Fruit fly (Drosophila melanogaster): Measurements from ENCODE around the gene CG43400.

The CG43400 gene

dm6 chr2L:8490439-8490838, at the start of gene CG43400:
TSS of gene CG43400 (plus strand) at chr2L:8490739.
- no peak for TF ChIP-seq h (optimal IDR thresholded peaks at IDR 0.05)

dm6 chr2L:8442147-8442546, 48.4 kb upstream of the CG43400 start, which contains the start of gene CG31897:
TSS of gene CG31897 (plus strand) at chr2L:8442447.
- TF ChIP-seq psq (optimal IDR thresholded peaks at IDR 0.05), result no peak

- no peak for TF ChIP-seq ttk (optimal IDR thresholded peaks at IDR 0.05)
Measured at dm6 chr2L:8449358-8449757, 41.2 kb upstream of the CG43400 start, which contains the start of gene Aasdh. TSS of gene Aasdh (minus strand) at chr2L:8449576.

dm6 chr2L:8451497-8451896, 39.0 kb upstream of the CG43400 start:
- TF ChIP-seq psq (optimal IDR thresholded peaks at IDR 0.05) (no peak), Sin3A (optimal IDR thresholded peaks at IDR 0.05) (no peak), ttk (optimal IDR thresholded peaks at IDR 0.05) (no peak), h (optimal IDR thresholded peaks at IDR 0.05) (no peak), insv (optimal IDR thresholded peaks at IDR 0.05) (no peak), Myc (optimal IDR thresholded peaks at IDR 0.05) (no peak)

- TF ChIP-seq ttk (optimal IDR thresholded peaks at IDR 0.05), result no peak
Measured at dm6 chr2L:8461782-8462453, 28.6 kb upstream of the CG43400 start.

- TF ChIP-seq Myc (optimal IDR thresholded peaks at IDR 0.05) (no peak), insv (optimal IDR thresholded peaks at IDR 0.05) (no peak), Sin3A (optimal IDR thresholded peaks at IDR 0.05) (no peak), h (optimal IDR thresholded peaks at IDR 0.05) (no peak), psq (optimal IDR thresholded peaks at IDR 0.05) (no peak), ttk (optimal IDR thresholded peaks at IDR 0.05) (no peak)
Measured at dm6 chr2L:8463144-8464106, 27.1 kb upstream of the CG43400 start, which contains the start of gene Agpat2. TSS of gene Agpat2 (minus strand) at chr2L:8463994.

dm6 chr2L:8464107-8464582, 26.4 kb upstream of the CG43400 start, which contains the start of gene prg:
TSS of gene prg (plus strand) at chr2L:8464488.
- TF ChIP-seq Myc (optimal IDR thresholded peaks at IDR 0.05) (no peak), Sin3A (optimal IDR thresholded peaks at IDR 0.05) (no peak), psq (optimal IDR thresholded peaks at IDR 0.05) (no peak), ttk (optimal IDR thresholded peaks at IDR 0.05) (no peak), h (optimal IDR thresholded peaks at IDR 0.05) (no peak), insv (optimal IDR thresholded peaks at IDR 0.05) (no peak)

dm6 chr2L:8466643-8467042, 23.9 kb upstream of the CG43400 start, which contains the start of gene dachs:
TSS of gene dachs (plus strand) at chr2L:8466817.
- no peak for TF ChIP-seq insv (optimal IDR thresholded peaks at IDR 0.05)

- TF ChIP-seq Sin3A (optimal IDR thresholded peaks at IDR 0.05), result no peak
Measured at dm6 chr2L:8468929-8469681, 21.4 kb upstream of the CG43400 start.

dm6 chr2L:8471667-8472066, 18.9 kb upstream of the CG43400 start:
- TF ChIP-seq ttk (optimal IDR thresholded peaks at IDR 0.05) (no peak), Sin3A (optimal IDR thresholded peaks at IDR 0.05) (no peak), insv (optimal IDR thresholded peaks at IDR 0.05) (no peak), Myc (optimal IDR thresholded peaks at IDR 0.05) (no peak), psq (optimal IDR thresholded peaks at IDR 0.05) (no peak), h (optimal IDR thresholded peaks at IDR 0.05) (no peak)

- TF ChIP-seq h (optimal IDR thresholded peaks at IDR 0.05), result no peak
- TF ChIP-seq Myc (optimal IDR thresholded peaks at IDR 0.05), result no peak
- no peak for TF ChIP-seq Sin3A (optimal IDR thresholded peaks at IDR 0.05)
- no peak for TF ChIP-seq psq (optimal IDR thresholded peaks at IDR 0.05)
- no peak for TF ChIP-seq insv (optimal IDR thresholded peaks at IDR 0.05)
- no peak for TF ChIP-seq ttk (optimal IDR thresholded peaks at IDR 0.05)
Measured at dm6 chr2L:8473448-8473847, 17.1 kb upstream of the CG43400 start.

dm6 chr2L:8477049-8477448, 13.5 kb upstream of the CG43400 start, which contains the start of gene CheA29a:
TSS of gene CheA29a (plus strand) at chr2L:8477349.
- no peak for TF ChIP-seq psq (optimal IDR thresholded peaks at IDR 0.05)
- TF ChIP-seq ttk (optimal IDR thresholded peaks at IDR 0.05), result no peak
- no peak for TF ChIP-seq insv (optimal IDR thresholded peaks at IDR 0.05)
- TF ChIP-seq h (optimal IDR thresholded peaks at IDR 0.05), result no peak
- TF ChIP-seq Sin3A (optimal IDR thresholded peaks at IDR 0.05), result no peak
- no peak for TF ChIP-seq Myc (optimal IDR thresholded peaks at IDR 0.05)

dm6 chr2L:8477971-8478370, 12.6 kb upstream of the CG43400 start:
- no peak for TF ChIP-seq ttk (optimal IDR thresholded peaks at IDR 0.05)
- no peak for TF ChIP-seq Sin3A (optimal IDR thresholded peaks at IDR 0.05)
- TF ChIP-seq h (optimal IDR thresholded peaks at IDR 0.05), result no peak
- no peak for TF ChIP-seq Myc (optimal IDR thresholded peaks at IDR 0.05)
- TF ChIP-seq insv (optimal IDR thresholded peaks at IDR 0.05), result no peak
- TF ChIP-seq psq (optimal IDR thresholded peaks at IDR 0.05), result no peak
